Worm (Caenorhabditis elegans): ENCODE results near the gene C06H5.14.

ce11 chrV:17888939-17889338 lies 15.0 kb upstream of the C06H5.14 start, which contains the start of gene C06H5.6:
- no peak for TF ChIP-seq nhr-77 (tag; optimal IDR thresholded peaks at IDR 0.05)
- TF ChIP-seq skn-1 (tag; optimal IDR thresholded peaks at IDR 0.05) = no peak
- TF ChIP-seq lin-39 (tag; optimal IDR thresholded peaks at IDR 0.05) = no peak
- no peak for TF ChIP-seq R02D3.7 (tag; optimal IDR thresholded peaks at IDR 0.05)
- TF ChIP-seq lsy-2 (tag; optimal IDR thresholded peaks at IDR 0.05) = no peak
- no peak for TF ChIP-seq egl-27 (tag; optimal IDR thresholded peaks at IDR 0.05)
- no peak for TF ChIP-seq blmp-1 (tag; optimal IDR thresholded peaks at IDR 0.05; ENCODE audit: insufficient read depth)
- peak; percentile 35 for TF ChIP-seq fos-1 (tag; optimal IDR thresholded peaks at IDR 0.05)
- no peak for TF ChIP-seq dmd-4 (tag; optimal IDR thresholded peaks at IDR 0.05)
- TF ChIP-seq nhr-11 (tag; optimal IDR thresholded peaks at IDR 0.05) = no peak
- no peak for TF ChIP-seq nhr-12 (tag; optimal IDR thresholded peaks at IDR 0.05)
- no peak for TF ChIP-seq nhr-237 (tag; optimal IDR thresholded peaks at IDR 0.05)
- no peak for TF ChIP-seq unc-62 (GFP tag; optimal IDR thresholded peaks at IDR 0.05)
- TF ChIP-seq snpc-4 (tag; optimal IDR thresholded peaks at IDR 0.05) = no peak

All from whole organism, L2 larva.